Fruit fly (Drosophila melanogaster) whole organism, pupa: ENCODE results near the gene Mcm5.

Experiments
- CG8159 ChIP-seq: fragments of 200-800 bp; sonication (Bioruptor generic); optimal IDR thresholded peaks from 3 replicates; lab custom pipeline; 2018; ENCODE audit warnings: missing biosample characterization, mild to moderate bottlenecking, missing genetic modification characterization, moderate library complexity
- CG9948 ChIP-seq: fragments of 200-800 bp; sonication (Bioruptor generic); optimal IDR thresholded peaks from 2 replicates; lab custom pipeline; 2018; ENCODE audit warnings: missing biosample characterization, mild to moderate bottlenecking, missing genetic modification characterization, moderate library complexity
- Snoo ChIP-seq: fragments of 200-800 bp; sonication (Bioruptor generic); optimal IDR thresholded peaks from 3 replicates; lab custom pipeline; 2017; ENCODE audit warnings: missing biosample characterization, mild to moderate bottlenecking, missing genetic modification characterization, inconsistent platforms
- rn ChIP-seq: fragments of 200-800 bp; sonication (Bioruptor generic); IDR thresholded peaks from 2 replicates; pipeline ENCODE4 v1.3.6; 2022; ENCODE audit warnings: missing biosample characterization, missing genetic modification characterization

DNA sequence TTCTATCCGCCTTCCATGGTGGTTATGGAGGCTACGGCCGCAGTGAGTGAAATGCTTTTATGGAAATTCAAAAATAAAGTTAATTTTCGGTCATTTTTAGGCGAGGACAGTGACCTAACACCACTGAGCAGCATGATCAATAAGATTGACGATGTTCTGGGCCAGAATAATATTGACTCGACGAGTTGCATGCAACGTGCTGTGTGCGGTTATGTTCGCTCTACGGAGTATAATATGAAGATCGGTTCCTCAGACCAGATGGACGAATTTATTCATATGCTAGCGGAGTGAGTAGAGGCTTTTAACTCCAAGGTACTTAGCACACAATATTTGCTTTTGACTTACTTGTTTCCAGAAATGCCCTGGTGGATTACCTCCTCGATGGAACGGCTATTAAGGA is 8.2 kb upstream of the Mcm5 start:
- TF ChIP-seq CG8159 (tag; lab: Kevin White, UChicago): no peak
- TF ChIP-seq Snoo (tag; lab: Kevin White, UChicago): no peak
- no peak for TF ChIP-seq CG9948
- TF ChIP-seq rn (GFP tag; lab: Robert Waterston, UW): no peak
